Worm (Caenorhabditis elegans): ENCODE measurements around the gene srx-19.

The srx-19 gene

ce11 chrIV:6912851-6913588, 40.0 kb downstream of the srx-19 start, which contains the start of gene T22D1.3:
Gene T22D1.3, plus strand, starts transcription at chrIV:6913538.
- no peak for TF ChIP-seq fkh-10 (GFP tag; optimal IDR thresholded peaks at IDR 0.05)
- TF ChIP-seq unc-62 (GFP tag; optimal IDR thresholded peaks at IDR 0.05): no peak
- no peak for TF ChIP-seq lin-39 (tag; optimal IDR thresholded peaks at IDR 0.05)
- peak; percentile 8 for TF ChIP-seq nhr-23 (tag; optimal IDR thresholded peaks at IDR 0.05)

ce11 chrIV:6916831-6917230, 43.8 kb downstream of the srx-19 start:
- TF ChIP-seq nhr-67 (tag; optimal IDR thresholded peaks at IDR 0.05): no peak
- TF ChIP-seq jun-1 (tag; optimal IDR thresholded peaks at IDR 0.05): no peak
- TF ChIP-seq ztf-11 (tag; optimal IDR thresholded peaks at IDR 0.05): no peak
- TF ChIP-seq ZK546.5 (tag; optimal IDR thresholded peaks at IDR 0.05): no peak

- TF ChIP-seq nfya-1 (tag; optimal IDR thresholded peaks at IDR 0.05; ENCODE audit: insufficient read depth): peak; percentile 91
- no peak for TF ChIP-seq eor-1 (tag; optimal IDR thresholded peaks at IDR 0.05)
- no peak for TF ChIP-seq nhr-67 (tag; optimal IDR thresholded peaks at IDR 0.05)
- TF ChIP-seq mdl-1 (tag; optimal IDR thresholded peaks at IDR 0.05): peak; percentile 52
- TF ChIP-seq nhr-12 (tag; optimal IDR thresholded peaks at IDR 0.05): no peak
- no peak for TF ChIP-seq nhr-237 (tag; optimal IDR thresholded peaks at IDR 0.05)
- TF ChIP-seq sea-2 (GFP tag; optimal IDR thresholded peaks at IDR 0.05): no peak
- TF ChIP-seq nhr-23 (tag; optimal IDR thresholded peaks at IDR 0.05): peak; percentile 94
- TF ChIP-seq hmg-11 (tag; optimal IDR thresholded peaks at IDR 0.05): peak; percentile 73
- peak; percentile 78 for TF ChIP-seq lsy-12 (tag; optimal IDR thresholded peaks at IDR 0.05)
- TF ChIP-seq snpc-4 (tag; optimal IDR thresholded peaks at IDR 0.05): peak; percentile 92
- TF ChIP-seq egl-5 (tag; optimal IDR thresholded peaks at IDR 0.05): peak; percentile 38
- peak; percentile 80 for TF ChIP-seq nhr-25 (tag; optimal IDR thresholded peaks at IDR 0.05)
- TF ChIP-seq nhr-11 (tag; optimal IDR thresholded peaks at IDR 0.05): no peak
- no peak for TF ChIP-seq ceh-9 (tag; optimal IDR thresholded peaks at IDR 0.05)
- peak; percentile 95 for TF ChIP-seq lin-15B (tag; optimal IDR thresholded peaks at IDR 0.05)
- TF ChIP-seq egl-27 (tag; optimal IDR thresholded peaks at IDR 0.05): no peak
- TF ChIP-seq nhr-28 (tag; optimal IDR thresholded peaks at IDR 0.05): no peak
- peak; percentile 70 for TF ChIP-seq fkh-10 (GFP tag; optimal IDR thresholded peaks at IDR 0.05)
- TF ChIP-seq skn-1 (tag; optimal IDR thresholded peaks at IDR 0.05): no peak
- TF ChIP-seq aly-2 (tag; optimal IDR thresholded peaks at IDR 0.05): no peak
- peak; percentile 61 for TF ChIP-seq jun-1 (tag; optimal IDR thresholded peaks at IDR 0.05)
- TF ChIP-seq elt-2 (tag; optimal IDR thresholded peaks at IDR 0.05): peak; percentile 62
- TF ChIP-seq mml-1 (tag; optimal IDR thresholded peaks at IDR 0.05): no peak
- peak; percentile 93 for TF ChIP-seq pha-4 (tag; optimal IDR thresholded peaks at IDR 0.05)
- no peak for TF ChIP-seq fkh-2 (tag; optimal IDR thresholded peaks at IDR 0.05)
- no peak for TF ChIP-seq daf-12 (tag; optimal IDR thresholded peaks at IDR 0.05)
- peak; percentile 32 for TF ChIP-seq ama-1 (optimal IDR thresholded peaks at IDR 0.05)
- TF ChIP-seq nhr-43 (tag; optimal IDR thresholded peaks at IDR 0.05; ENCODE audit: poor library complexity, severe bottlenecking): peak; percentile 86
- TF ChIP-seq lin-39 (tag; optimal IDR thresholded peaks at IDR 0.05): peak; percentile 60
- no peak for TF ChIP-seq ZK546.5 (tag; optimal IDR thresholded peaks at IDR 0.05)
- no peak for TF ChIP-seq ztf-4 (tag; optimal IDR thresholded peaks at IDR 0.05)
- no peak for TF ChIP-seq nhr-76 (tag; optimal IDR thresholded peaks at IDR 0.05)
- TF ChIP-seq fos-1 (tag; optimal IDR thresholded peaks at IDR 0.05): no peak
- no peak for TF ChIP-seq unc-62 (GFP tag; optimal IDR thresholded peaks at IDR 0.05)
- no peak for TF ChIP-seq ceh-16 (tag; optimal IDR thresholded peaks at IDR 0.05)
- peak; percentile 76 for TF ChIP-seq R02D3.7 (tag; optimal IDR thresholded peaks at IDR 0.05)
- no peak for TF ChIP-seq unc-39 (tag; optimal IDR thresholded peaks at IDR 0.05)
- TF ChIP-seq pqm-1 (tag; optimal IDR thresholded peaks at IDR 0.05): peak; percentile 21
- no peak for TF ChIP-seq ztf-11 (tag; optimal IDR thresholded peaks at IDR 0.05)
- TF ChIP-seq tbx-2 (tag; optimal IDR thresholded peaks at IDR 0.05): peak; percentile 68
- TF ChIP-seq zag-1 (tag; optimal IDR thresholded peaks at IDR 0.05): no peak
- no peak for TF ChIP-seq elt-3 (tag; optimal IDR thresholded peaks at IDR 0.05)
- peak; percentile 26 for TF ChIP-seq ceh-82 (tag; optimal IDR thresholded peaks at IDR 0.05)
- TF ChIP-seq nhr-77 (tag; optimal IDR thresholded peaks at IDR 0.05): no peak
- no peak for TF ChIP-seq elt-1 (tag; optimal IDR thresholded peaks at IDR 0.05)
- peak; percentile 27 for TF ChIP-seq ceh-28 (tag; optimal IDR thresholded peaks at IDR 0.05)
Observed at ce11 chrIV:6919318-6919717, 46.3 kb downstream of the srx-19 start, which contains the start of gene ruvb-2. Gene ruvb-2, minus strand, starts transcription at chrIV:6919406.
